Worm (Caenorhabditis elegans): ENCODE data around the gene K07F5.8.

DNA sequence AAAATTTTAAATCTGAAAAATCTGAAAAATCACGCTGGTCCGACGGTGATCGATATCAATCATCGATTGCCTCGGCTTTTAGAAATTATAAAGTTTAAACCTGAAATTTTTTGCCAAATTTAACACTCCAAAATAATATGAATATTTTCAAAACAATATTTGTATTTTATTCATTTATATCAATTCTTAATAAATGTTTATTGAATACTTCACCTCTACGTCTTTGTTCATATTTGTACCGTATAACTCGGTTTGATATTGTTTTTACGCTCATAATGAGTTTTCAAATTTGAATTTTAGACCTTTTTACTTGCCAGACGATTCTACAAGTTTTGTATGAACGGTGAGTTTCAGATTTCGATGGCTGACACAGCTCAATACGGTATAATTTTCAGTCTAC, 15.3 kb upstream of the K07F5.8 start, which contains the start of the genes K07F5.15 and K07F5.22:
- no peak for TF ChIP-seq ama-1 (optimal IDR thresholded peaks at IDR 0.05)
- no peak for TF ChIP-seq tbx-11 (GFP tag; IDR thresholded peaks at IDR 0.05)
- TF ChIP-seq pes-1 (GFP tag; IDR thresholded peaks at IDR 0.05): no peak
- TF ChIP-seq F13C5.2 (tag; optimal IDR thresholded peaks at IDR 0.05): no peak
- TF ChIP-seq B0310.2 (tag; optimal IDR thresholded peaks at IDR 0.05): no peak

Data from whole organism, early embryonic.